Fruit fly (Drosophila melanogaster): Measurements from ENCODE around the gene Nak.

The Nak gene

dm6 chr2L:18976749-18977148 lies 8.2 kb upstream of the Nak start:
- TF ChIP-seq CG12605 (GFP tag; IDR thresholded peaks at IDR 0.05) (no peak), CG14655 (GFP tag; optimal IDR thresholded peaks at IDR 0.05) (no peak), CG13204 (GFP tag; optimal IDR thresholded peaks at IDR 0.05) (no peak), CG34367 (tag; optimal IDR thresholded peaks at IDR 0.05) (no peak), fd96Ca (GFP tag; IDR thresholded peaks at IDR 0.05) (no peak), gl (tag; optimal IDR thresholded peaks at IDR 0.05) (no peak), CG9948 (tag; optimal IDR thresholded peaks at IDR 0.05) (no peak), CG10348 (GFP tag; IDR thresholded peaks at IDR 0.05) (no peak), rn (GFP tag; IDR thresholded peaks at IDR 0.05) (no peak), Ets98B (GFP tag; IDR thresholded peaks at IDR 0.05) (no peak), EcR (GFP tag; optimal IDR thresholded peaks at IDR 0.05) (no peak), CG17806 (tag; optimal IDR thresholded peaks at IDR 0.05) (no peak), Pif1A (GFP tag; optimal IDR thresholded peaks at IDR 0.05) (no peak), Pif1B (GFP tag; optimal IDR thresholded peaks at IDR 0.05) (no peak), CG8301 (tag; optimal IDR thresholded peaks at IDR 0.05) (no peak), D1 (tag; optimal IDR thresholded peaks at IDR 0.05) (no peak), CG8159 (tag; optimal IDR thresholded peaks at IDR 0.05) (no peak), CG15710 (tag; optimal IDR thresholded peaks at IDR 0.05) (no peak), Snoo (tag; optimal IDR thresholded peaks at IDR 0.05) (no peak)

DNA sequence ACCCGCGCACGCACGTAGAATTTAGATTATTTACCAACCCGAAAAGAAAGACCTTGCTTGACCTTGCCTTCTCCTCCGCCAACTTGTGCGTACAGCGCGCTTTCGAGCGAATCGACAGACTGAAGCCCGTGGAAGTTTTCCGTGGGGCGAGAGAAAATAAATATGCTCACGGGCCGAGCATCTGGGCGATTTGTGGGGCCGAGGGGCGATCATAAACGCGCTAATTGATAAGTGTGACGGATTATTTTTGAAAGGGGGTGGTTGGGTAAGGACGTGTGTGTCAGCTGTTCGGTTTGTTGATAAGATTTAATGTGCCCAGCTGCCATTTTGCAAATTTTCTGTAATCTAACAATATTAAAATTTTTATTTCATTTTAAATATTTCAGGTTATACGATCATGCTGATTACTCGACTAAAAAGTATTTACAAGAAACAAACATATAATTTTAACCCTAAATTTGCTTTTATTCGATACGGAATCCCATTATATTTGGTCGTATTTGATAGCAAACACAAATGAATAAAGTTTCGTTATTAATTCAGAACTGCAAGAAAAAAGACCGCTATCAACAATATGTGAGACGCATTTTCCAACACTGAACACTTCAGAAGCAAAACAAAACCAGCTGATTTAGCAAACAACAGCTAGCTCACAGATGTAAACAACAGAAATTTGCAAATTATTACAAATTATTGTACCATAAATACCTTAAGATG lies 5.7 kb upstream of the Nak start, which contains the start of the genes L2HGDH and CG10431:
L2HGDH (minus strand) TSS at position 386 of the 717 bp plus-strand sequence.
CG10431 (plus strand) TSS at position 648 of the 717 bp plus-strand sequence.
- TF ChIP-seq EcR (GFP tag; optimal IDR thresholded peaks at IDR 0.05) = peak; percentile 36
- peak; percentile 38 for TF ChIP-seq CG8301 (tag; optimal IDR thresholded peaks at IDR 0.05)
- TF ChIP-seq CG34367 (tag; optimal IDR thresholded peaks at IDR 0.05) = no peak
- TF ChIP-seq CG8159 (tag; optimal IDR thresholded peaks at IDR 0.05) = peak; percentile 64
- TF ChIP-seq Snoo (tag; optimal IDR thresholded peaks at IDR 0.05) = peak; percentile 59
- TF ChIP-seq CG17806 (tag; optimal IDR thresholded peaks at IDR 0.05) = peak; percentile 50
- TF ChIP-seq Pif1B (GFP tag; optimal IDR thresholded peaks at IDR 0.05) = no peak
- TF ChIP-seq CG9948 (tag; optimal IDR thresholded peaks at IDR 0.05) = peak; percentile 43
- TF ChIP-seq CG10348 (GFP tag; IDR thresholded peaks at IDR 0.05) = no peak
- TF ChIP-seq CG15710 (tag; optimal IDR thresholded peaks at IDR 0.05) = peak; percentile 56
- TF ChIP-seq Ets98B (GFP tag; IDR thresholded peaks at IDR 0.05) = peak; percentile 13

DNA sequence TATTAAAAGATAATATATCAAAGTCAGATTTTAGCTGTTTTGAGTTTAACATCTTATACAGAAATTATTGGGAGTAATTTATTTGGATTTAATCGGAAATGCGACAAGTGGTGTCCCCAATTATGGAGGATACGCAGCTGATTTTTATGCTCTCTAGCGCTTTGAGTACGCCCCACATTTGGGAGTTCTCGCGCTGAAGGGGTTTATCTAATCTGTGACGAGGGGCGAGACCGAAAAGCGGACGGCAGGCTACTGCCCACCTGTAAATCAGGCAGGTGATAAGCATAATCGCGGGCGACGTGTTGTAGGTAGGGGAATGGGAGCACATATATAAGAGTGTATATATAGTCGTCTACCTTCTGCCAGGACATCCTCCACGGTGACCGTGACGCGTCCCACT lies 647 bp downstream of the Nak start:
- TF ChIP-seq Pif1A (GFP tag; optimal IDR thresholded peaks at IDR 0.05) (no peak), fd96Ca (GFP tag; IDR thresholded peaks at IDR 0.05) (no peak), CG34367 (tag; optimal IDR thresholded peaks at IDR 0.05) (no peak), CG8301 (tag; optimal IDR thresholded peaks at IDR 0.05) (no peak)

DNA sequence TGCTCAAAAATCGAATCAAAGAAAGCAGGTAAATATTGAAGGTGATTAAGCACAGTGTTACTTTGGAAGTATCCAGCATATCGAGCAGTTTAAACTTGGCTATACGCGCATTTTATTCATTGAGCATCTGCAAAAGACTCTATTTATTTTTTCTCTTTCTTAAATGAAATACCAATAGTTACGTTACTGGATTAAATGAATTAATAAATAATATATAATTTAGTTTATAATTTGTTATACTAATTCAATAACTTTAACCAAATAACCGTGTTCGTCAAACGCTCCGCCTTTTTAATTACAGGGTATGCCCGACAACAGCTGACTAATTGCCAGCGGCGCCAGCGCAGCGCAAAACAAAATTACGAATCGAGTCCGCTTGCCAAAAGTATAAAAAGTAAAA lies 1.7 kb downstream of the Nak start:
- no peak for TF ChIP-seq CG14655 (GFP tag; optimal IDR thresholded peaks at IDR 0.05)
- TF ChIP-seq Pif1B (GFP tag; optimal IDR thresholded peaks at IDR 0.05) = no peak
- peak; percentile 58; the same call in 1 of the 3 replicates for TF ChIP-seq CG4496 (GFP tag; IDR thresholded peaks at IDR 0.05)
- peak; percentile 0 for TF ChIP-seq CG17806 (tag; optimal IDR thresholded peaks at IDR 0.05)
- TF ChIP-seq fd96Ca (GFP tag; IDR thresholded peaks at IDR 0.05) = 0 out of 3 replicates have a peak, but pooled peaks have one; percentile 14
- TF ChIP-seq CG32121 (GFP tag; IDR thresholded peaks at IDR 0.05) = peak; percentile 56; the same call in 1 of the 2 replicates
- no peak for TF ChIP-seq Pif1A (GFP tag; optimal IDR thresholded peaks at IDR 0.05)
- TF ChIP-seq Ets98B (GFP tag; IDR thresholded peaks at IDR 0.05) = peak; percentile 49
- no peak for TF ChIP-seq D1 (tag; optimal IDR thresholded peaks at IDR 0.05)
- no peak for TF ChIP-seq CG34367 (tag; optimal IDR thresholded peaks at IDR 0.05)
- no peak for TF ChIP-seq CG13204 (GFP tag; optimal IDR thresholded peaks at IDR 0.05)

DNA sequence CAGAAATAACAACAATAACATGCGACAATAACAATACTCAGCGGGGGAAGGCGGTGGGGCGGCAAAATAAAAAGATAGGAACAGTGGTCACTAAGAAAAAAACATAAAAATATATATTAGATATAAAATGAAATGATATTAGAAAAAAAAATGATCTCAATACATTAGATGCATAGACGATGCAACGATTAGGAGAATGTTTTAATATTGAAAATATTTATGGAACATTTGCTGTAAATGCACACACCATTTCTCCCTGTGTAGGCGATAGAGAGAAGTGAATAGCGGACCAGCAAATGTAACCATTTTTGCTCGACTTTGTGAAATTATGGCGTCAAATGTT lies 2.4 kb downstream of the Nak start:
- peak; percentile 53 for TF ChIP-seq CG14655 (GFP tag; optimal IDR thresholded peaks at IDR 0.05)
- TF ChIP-seq Pif1A (GFP tag; optimal IDR thresholded peaks at IDR 0.05) = no peak
- TF ChIP-seq CG17806 (tag; optimal IDR thresholded peaks at IDR 0.05) = peak; percentile 62
- TF ChIP-seq Ets98B (GFP tag; IDR thresholded peaks at IDR 0.05) = peak; percentile 79
- TF ChIP-seq fd96Ca (GFP tag; IDR thresholded peaks at IDR 0.05) = peak; percentile 57; the same call in 2 of the 3 replicates
- TF ChIP-seq CG13204 (GFP tag; optimal IDR thresholded peaks at IDR 0.05) = no peak
- peak; percentile 47 for TF ChIP-seq CG9948 (tag; optimal IDR thresholded peaks at IDR 0.05)
- TF ChIP-seq CG10348 (GFP tag; IDR thresholded peaks at IDR 0.05) = no peak
- TF ChIP-seq CG12605 (GFP tag; IDR thresholded peaks at IDR 0.05) = peak; percentile 85
- no peak for TF ChIP-seq Pif1B (GFP tag; optimal IDR thresholded peaks at IDR 0.05)
- no peak for TF ChIP-seq Snoo (tag; optimal IDR thresholded peaks at IDR 0.05)
- TF ChIP-seq CG8301 (tag; optimal IDR thresholded peaks at IDR 0.05) = peak; percentile 37
- TF ChIP-seq gl (tag; optimal IDR thresholded peaks at IDR 0.05) = no peak
- no peak for TF ChIP-seq EcR (GFP tag; optimal IDR thresholded peaks at IDR 0.05)
- TF ChIP-seq D1 (tag; optimal IDR thresholded peaks at IDR 0.05) = no peak
- peak; percentile 38 for TF ChIP-seq CG15710 (tag; optimal IDR thresholded peaks at IDR 0.05)
- no peak for TF ChIP-seq rn (GFP tag; IDR thresholded peaks at IDR 0.05)
- TF ChIP-seq CG4496 (GFP tag; IDR thresholded peaks at IDR 0.05) = peak; percentile 88
- peak; percentile 84 for TF ChIP-seq CG32121 (GFP tag; IDR thresholded peaks at IDR 0.05)
- TF ChIP-seq CG8159 (tag; optimal IDR thresholded peaks at IDR 0.05) = peak; percentile 56
